Worm (Caenorhabditis elegans) whole organism, L4/young adult: ENCODE data around the gene Y43D4A.6.

Experiments used
- W03F9.2 ChIP-seq: fragments of 150-350 bp; optimal IDR thresholded peaks from 2 replicates; lab custom pipeline; 2014; ENCODE audit warnings: missing biosample characterization, missing genetic modification characterization
- dao-5 ChIP-seq: sonication (generic microtip); optimal IDR thresholded peaks from 2 replicates; lab custom pipeline; 2016; ENCODE audit warnings: missing genotype, missing genetic modification characterization, moderate library complexity, missing compliant biosample characterization
- him-1 ChIP-seq: sonication (generic microtip); optimal IDR thresholded peaks from 2 replicates; lab custom pipeline; 2016; ENCODE audit warnings: missing genotype, missing genetic modification reagents, missing genetic modification characterization, missing compliant biosample characterization

- no peak for TF ChIP-seq dao-5 (tag; lab: Kevin White, UChicago)
- no peak for TF ChIP-seq him-1 (tag; lab: Kevin White, UChicago)
- TF ChIP-seq W03F9.2 (tag; lab: Kevin White, UChicago), result no peak
Measured at ce11 chrIV:16775455-16775854, 11.7 kb upstream of the Y43D4A.6 start, which contains the start of gene Y43D4A.5.
